Fruit fly (Drosophila melanogaster) whole organism, embryonic: ENCODE data around the gene Cap-D2.

ENCODE experiments used
- B-H1 ChIP-seq: fragments of 200-800 bp; sonication (Bioruptor generic); IDR thresholded peaks from 3 replicates; pipeline ENCODE4 v1.3.6; 2022; ENCODE audit warnings: missing biosample characterization, missing genetic modification characterization
- B-H2 ChIP-seq: fragments of 200-800 bp; sonication (Bioruptor generic); optimal IDR thresholded peaks from 2 replicates; lab custom pipeline; 2018; ENCODE audit warnings: missing biosample characterization, mild to moderate bottlenecking, missing genetic modification characterization
- Bgb ChIP-seq: fragments of 200-800 bp; sonication (Bioruptor generic); IDR thresholded peaks from 2 replicates; pipeline ENCODE4 v1.3.6; 2022; ENCODE audit warnings: missing biosample characterization, missing genetic modification characterization; ENCODE audit not compliant: partially characterized antibody
- CG10366 ChIP-seq: fragments of 200-800 bp; sonication (Bioruptor generic); IDR thresholded peaks from 2 replicates; pipeline ENCODE4 v1.3.6; 2022; ENCODE audit warnings: missing biosample characterization, missing genetic modification characterization
- CG11696 ChIP-seq: fragments of 200-800 bp; sonication (Bioruptor generic); IDR thresholded peaks from 2 replicates; pipeline ENCODE4 v1.3.6; 2022; ENCODE audit warnings: missing biosample characterization, missing genetic modification characterization
- CG12744 ChIP-seq: fragments of 200-800 bp; sonication (Bioruptor generic); optimal IDR thresholded peaks from 2 replicates; lab custom pipeline; 2016; ENCODE audit warnings: missing biosample characterization, missing genetic modification characterization
- CG13424 ChIP-seq: fragments of 200-800 bp; sonication (Bioruptor generic); optimal IDR thresholded peaks from 2 replicates; lab custom pipeline; 2019; ENCODE audit warnings: missing biosample characterization, mild to moderate bottlenecking, missing genetic modification characterization, moderate library complexity
- CG14965 ChIP-seq: fragments of 200-800 bp; sonication (Bioruptor generic); optimal IDR thresholded peaks from 2 replicates; lab custom pipeline; 2016; ENCODE audit warnings: missing biosample characterization, missing genetic modification characterization, borderline replicate concordance
- CG1603 ChIP-seq: fragments of 200-800 bp; sonication (Bioruptor generic); optimal IDR thresholded peaks from 2 replicates; lab custom pipeline; 2019; ENCODE audit warnings: missing biosample characterization, mild to moderate bottlenecking, missing genetic modification characterization, moderate library complexity
- CG18764 ChIP-seq: fragments of 200-800 bp; sonication (Bioruptor generic); optimal IDR thresholded peaks from 3 replicates; lab custom pipeline; 2016; ENCODE audit warnings: missing biosample characterization, missing genetic modification characterization
- CG2889 ChIP-seq: fragments of 200-800 bp; sonication (Bioruptor generic); IDR thresholded peaks from 3 replicates; pipeline ENCODE4 v1.3.6; 2022; ENCODE audit warnings: missing biosample characterization, missing genetic modification characterization
- CG31388 ChIP-seq: fragments of 200-800 bp; sonication (Bioruptor generic); optimal IDR thresholded peaks from 2 replicates; lab custom pipeline; 2016; ENCODE audit warnings: missing biosample characterization, missing genetic modification characterization
- CG34422 ChIP-seq: fragments of 200-800 bp; sonication (Bioruptor generic); IDR thresholded peaks from 3 replicates; pipeline ENCODE4 v1.3.6; 2022; ENCODE audit warnings: missing biosample characterization, missing genetic modification characterization
- CG4360 ChIP-seq: fragments of 200-800 bp; sonication (Bioruptor generic); IDR thresholded peaks from 2 replicates; pipeline ENCODE4 v1.3.6; 2022; ENCODE audit warnings: missing biosample characterization, missing genetic modification characterization
- CG5180 ChIP-seq: fragments of 200-800 bp; sonication (Bioruptor generic); optimal IDR thresholded peaks from 3 replicates; lab custom pipeline; 2017; ENCODE audit warnings: missing biosample characterization, missing genetic modification characterization, mild to moderate bottlenecking, moderate library complexity, missing genetic modification reagents
- CG6654 ChIP-seq: fragments of 200-800 bp; sonication (Bioruptor generic); optimal IDR thresholded peaks from 2 replicates; lab custom pipeline; 2017; ENCODE audit warnings: missing biosample characterization, mild to moderate bottlenecking, missing genetic modification characterization
- CG7271 ChIP-seq: fragments of 200-800 bp; sonication (Bioruptor generic); optimal IDR thresholded peaks from 2 replicates; lab custom pipeline; 2018; ENCODE audit warnings: missing biosample characterization, mild to moderate bottlenecking, missing genetic modification characterization, moderate library complexity
- CG7928 ChIP-seq: fragments of 200-800 bp; sonication (Bioruptor generic); optimal IDR thresholded peaks from 2 replicates; lab custom pipeline; 2017; ENCODE audit warnings: missing biosample characterization, mild to moderate bottlenecking, missing genetic modification characterization
- CG8924 ChIP-seq: fragments of 200-800 bp; optimal IDR thresholded peaks from 3 replicates; lab custom pipeline; 2019; ENCODE audit warnings: missing biosample characterization, mild to moderate bottlenecking, missing genetic modification characterization, moderate library complexity
- Eip74EF ChIP-seq, 2 experiments: fragments of 200-800 bp in 1 of 2; fragments of >200 bp in 1 of 2; sonication (Bioruptor generic) in 1 of 2; optimal IDR thresholded peaks; 2 replicates each; lab custom pipeline; 2017 to 2019; ENCODE audit warnings: missing biosample characterization in 2 of 2, missing genetic modification characterization in 2 of 2, mild to moderate bottlenecking in 1 of 2, moderate library complexity in 1 of 2
- Fer3 ChIP-seq: fragments of 200-800 bp; sonication (Bioruptor generic); optimal IDR thresholded peaks from 2 replicates; lab custom pipeline; 2018; ENCODE audit warnings: missing biosample characterization, mild to moderate bottlenecking, missing genetic modification characterization, moderate library complexity
- Gsc ChIP-seq: fragments of 200-800 bp; sonication (Bioruptor generic); IDR thresholded peaks from 2 replicates; pipeline ENCODE4 v1.3.6; 2022; ENCODE audit warnings: missing biosample characterization, missing genetic modification characterization
- HLHmδ ChIP-seq: fragments of 200-800 bp; sonication (Bioruptor generic); optimal IDR thresholded peaks from 2 replicates; lab custom pipeline; 2018; ENCODE audit warnings: missing biosample characterization, mild to moderate bottlenecking, missing genetic modification characterization, moderate library complexity
- Hey ChIP-seq: fragments of 200-800 bp; sonication (Bioruptor generic); optimal IDR thresholded peaks from 3 replicates; lab custom pipeline; 2018; ENCODE audit warnings: missing biosample characterization, mild to moderate bottlenecking, missing genetic modification characterization
- Lim3 ChIP-seq: fragments of 200-800 bp; sonication (Bioruptor generic); IDR thresholded peaks from 2 replicates; pipeline ENCODE4 v1.3.6; 2022; ENCODE audit warnings: missing biosample characterization, missing genetic modification characterization
- Mrtf ChIP-seq: fragments of 200-800 bp; sonication (Bioruptor generic); IDR thresholded peaks from 3 replicates; pipeline ENCODE4 v1.3.6; 2022; ENCODE audit warnings: missing biosample characterization, missing genetic modification characterization
- NfI ChIP-seq: fragments of 200-800 bp; sonication (Bioruptor generic); optimal IDR thresholded peaks from 3 replicates; lab custom pipeline; 2018; ENCODE audit warnings: missing biosample characterization, mild to moderate bottlenecking, missing genetic modification characterization, moderate library complexity
- Ravus ChIP-seq: fragments of 200-800 bp; sonication (Bioruptor generic); IDR thresholded peaks from 2 replicates; pipeline ENCODE4 v1.3.6; 2022; ENCODE audit warnings: missing biosample characterization, missing genetic modification characterization
- ato ChIP-seq: fragments of 200-800 bp; sonication (Bioruptor generic); IDR thresholded peaks from 2 replicates; pipeline ENCODE4 v1.3.6; 2022; ENCODE audit warnings: missing biosample characterization, missing genetic modification characterization; ENCODE audit not compliant: partially characterized antibody
- bigmax ChIP-seq: fragments of 200-800 bp; sonication (Bioruptor generic); optimal IDR thresholded peaks from 2 replicates; lab custom pipeline; 2018; ENCODE audit warnings: missing biosample characterization, mild to moderate bottlenecking, missing genetic modification characterization
- cato ChIP-seq: fragments of 200-800 bp; sonication (Bioruptor generic); optimal IDR thresholded peaks from 2 replicates; lab custom pipeline; 2016; ENCODE audit warnings: missing biosample characterization, missing genetic modification characterization, borderline replicate concordance
- crp ChIP-seq, 2 experiments: fragments of 200-800 bp; sonication (Bioruptor generic); optimal IDR thresholded peaks; 2 replicates in 1 of 2; 3 replicates in 1 of 2; lab custom pipeline; 2017; ENCODE audit warnings: missing biosample characterization in 2 of 2, missing genetic modification characterization in 2 of 2, mild to moderate bottlenecking in 1 of 2, moderate library complexity in 1 of 2
- ems ChIP-seq: fragments of 200-800 bp; sonication (Bioruptor generic); optimal IDR thresholded peaks from 3 replicates; lab custom pipeline; 2016; ENCODE audit warnings: missing biosample characterization, missing genetic modification characterization
- ewg ChIP-seq: fragments of 200-800 bp; sonication (Bioruptor generic); optimal IDR thresholded peaks from 3 replicates; lab custom pipeline; 2017; ENCODE audit warnings: mild to moderate bottlenecking, missing biosample characterization, missing genetic modification reagents, missing genetic modification characterization
- lola ChIP-seq, 3 experiments: fragments of >200 bp in 2 of 3; fragments of 200-800 bp in 1 of 3; sonication (Bioruptor generic) in 1 of 3; optimal IDR thresholded peaks; 2 replicates each; lab custom pipeline; 2017 to 2019; ENCODE audit warnings: missing biosample characterization in 3 of 3, missing genetic modification characterization in 3 of 3, mild to moderate bottlenecking in 1 of 3, moderate library complexity in 1 of 3
- peb ChIP-seq: fragments of 200-800 bp; sonication (Bioruptor generic); IDR thresholded peaks from 2 replicates; pipeline ENCODE4 v1.3.6; 2022; ENCODE audit warnings: missing biosample characterization, missing genetic modification characterization
- prd ChIP-seq, 3 experiments: fragments of >200 bp in 2 of 3; fragments of 200-800 bp in 1 of 3; sonication (Bioruptor generic) in 1 of 3; optimal IDR thresholded peaks in 2 of 3; IDR thresholded peaks in 1 of 3; 2 replicates in 2 of 3; 3 replicates in 1 of 3; pipeline versions ENCODE4 v1.3.6 to Lab custom; 2017 to 2022; ENCODE audit warnings: missing biosample characterization in 1 of 3, missing genetic modification characterization in 1 of 3
- repo ChIP-seq: fragments of 200-800 bp; sonication (Bioruptor generic); optimal IDR thresholded peaks from 2 replicates; lab custom pipeline; 2016; ENCODE audit warnings: missing biosample characterization, missing genetic modification characterization
- run ChIP-seq: fragments of 200-800 bp; sonication (Bioruptor generic); optimal IDR thresholded peaks from 3 replicates; lab custom pipeline; 2018; ENCODE audit warnings: missing biosample characterization, mild to moderate bottlenecking, missing genetic modification characterization
- sd ChIP-seq: fragments of 200-800 bp; sonication (Bioruptor generic); optimal IDR thresholded peaks from 3 replicates; lab custom pipeline; 2018; ENCODE audit warnings: missing biosample characterization, mild to moderate bottlenecking, missing genetic modification characterization, moderate library complexity
- slp2 ChIP-seq: fragments of 200-800 bp; sonication (Bioruptor generic); optimal IDR thresholded peaks from 2 replicates; lab custom pipeline; 2016; ENCODE audit warnings: missing biosample characterization, missing genetic modification characterization
- so ChIP-seq: fragments of 200-800 bp; sonication (Bioruptor generic); IDR thresholded peaks from 3 replicates; pipeline ENCODE4 v1.3.6; 2022; ENCODE audit warnings: missing biosample characterization, missing genetic modification characterization
- stwl ChIP-seq: fragments of 200-800 bp; sonication (Bioruptor generic); optimal IDR thresholded peaks from 3 replicates; lab custom pipeline; 2018; ENCODE audit warnings: missing biosample characterization, mild to moderate bottlenecking, missing genetic modification characterization, moderate library complexity
- ttk ChIP-seq: fragments of 200-800 bp; sonication (Bioruptor generic); IDR thresholded peaks from 2 replicates; pipeline ENCODE4 v2.1.2; 2022; ENCODE audit warnings: missing biosample characterization, missing genetic modification characterization
- usp ChIP-seq: fragments of >200 bp; optimal IDR thresholded peaks from 2 replicates; lab custom pipeline; 2017; ENCODE audit warnings: missing biosample characterization, missing genetic modification characterization
- zfh2 ChIP-seq: fragments of 200-800 bp; sonication (Bioruptor generic); optimal IDR thresholded peaks from 2 replicates; lab custom pipeline; 2016; ENCODE audit warnings: missing biosample characterization, missing genetic modification characterization

Gene Cap-D2

DNA sequence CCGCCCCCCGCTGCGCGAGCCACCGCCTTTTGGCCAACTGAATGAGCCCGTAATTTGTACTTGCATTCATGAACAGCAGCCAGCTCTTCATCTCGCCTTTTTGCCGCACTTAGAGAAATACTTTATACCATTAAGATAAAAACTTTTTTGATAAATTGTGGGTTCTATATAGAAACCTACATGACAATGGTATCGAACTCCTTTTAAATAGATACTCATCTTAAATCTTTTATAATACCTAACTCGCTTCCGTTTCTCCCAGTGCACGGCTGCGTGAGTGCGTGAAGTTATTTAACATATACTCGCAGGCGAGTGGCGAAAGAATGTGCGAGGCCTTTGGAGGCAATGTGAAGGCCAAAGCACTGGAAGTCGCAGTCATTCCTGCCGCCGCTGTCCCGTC, 49.6 kb upstream of the Cap-D2 start (continued):
- no peak for TF ChIP-seq HLHmδ (GFP tag; lab: Kevin White, UChicago)
- TF ChIP-seq B-H1 (GFP tag; lab: Robert Waterston, UW) = no peak
- no peak for TF ChIP-seq usp
- TF ChIP-seq CG34422 (GFP tag; lab: Robert Waterston, UW) = no peak
- TF ChIP-seq ttk = no peak
- TF ChIP-seq slp2 (GFP tag; lab: Kevin White, UChicago) = no peak
- 0 out of 2 replicates have a peak, but pooled peaks have one; percentile 29 for TF ChIP-seq Lim3 (GFP tag; lab: Robert Waterston, UW)
- no peak for TF ChIP-seq CG11696 (GFP tag; lab: Robert Waterston, UW)
- TF ChIP-seq stwl (tag; lab: Kevin White, UChicago) = no peak
- TF ChIP-seq CG4360 (GFP tag; lab: Robert Waterston, UW) = no peak
- no peak for TF ChIP-seq Ravus
- no peak for TF ChIP-seq CG6654
- no peak for TF ChIP-seq CG14965 (GFP tag; lab: Kevin White, UChicago)
- peak; percentile 24 for TF ChIP-seq sd (tag; lab: Kevin White, UChicago)
- no peak for TF ChIP-seq CG7271 (tag; lab: Kevin White, UChicago)
- TF ChIP-seq CG18764 (GFP tag; lab: Kevin White, UChicago) = no peak
- no peak for TF ChIP-seq lola (GFP tag; optimal IDR thresholded peaks at IDR 0.05; lab: Kevin White, UChicago)
- TF ChIP-seq CG31388 = no peak
- TF ChIP-seq Fer3 (tag; lab: Kevin White, UChicago) = peak; percentile 44
- TF ChIP-seq CG1603 (tag; lab: Kevin White, UChicago) = peak; percentile 50
- no peak for TF ChIP-seq bigmax (GFP tag; lab: Kevin White, UChicago)
- TF ChIP-seq zfh2 (GFP tag; lab: Kevin White, UChicago) = no peak
- TF ChIP-seq ems (GFP tag; lab: Kevin White, UChicago) = no peak
- no peak for TF ChIP-seq Eip74EF (GFP tag; optimal IDR thresholded peaks at IDR 0.05; lab: Kevin White, UChicago)
- no peak for TF ChIP-seq ato
- 0 out of 2 replicates have a peak, but pooled peaks have one; percentile 13 for TF ChIP-seq CG10366 (GFP tag; lab: Robert Waterston, UW)
- no peak for TF ChIP-seq Mrtf (GFP tag; lab: Robert Waterston, UW)
- TF ChIP-seq Hey = no peak
- TF ChIP-seq peb (GFP tag; lab: Robert Waterston, UW) = no peak
- no peak for TF ChIP-seq CG2889
- no peak for TF ChIP-seq CG5180 (GFP tag; lab: Kevin White, UChicago)
- TF ChIP-seq so (GFP tag; lab: Robert Waterston, UW) = no peak
- no peak for TF ChIP-seq crp (GFP tag; optimal IDR thresholded peaks at IDR 0.05; lab: Kevin White, UChicago)
- no peak for TF ChIP-seq CG7928 (GFP tag; lab: Kevin White, UChicago)
- TF ChIP-seq CG8924 = peak; percentile 3
- no peak for TF ChIP-seq run (tag; lab: Kevin White, UChicago)
- TF ChIP-seq ewg (GFP tag; lab: Kevin White, UChicago) = no peak
- TF ChIP-seq prd (optimal IDR thresholded peaks at IDR 0.05; lab: Kevin White, UChicago) = no peak
- TF ChIP-seq prd (GFP tag; IDR thresholded peaks at IDR 0.05; lab: Robert Waterston, UW) = peak; percentile 69
- TF ChIP-seq Bgb (GFP tag; lab: Robert Waterston, UW) = no peak
- peak; percentile 41 for TF ChIP-seq CG13424 (tag; lab: Kevin White, UChicago)
- TF ChIP-seq repo (GFP tag; lab: Kevin White, UChicago) = no peak
- no peak for TF ChIP-seq Gsc
- TF ChIP-seq B-H2 (GFP tag; lab: Kevin White, UChicago) = no peak
- TF ChIP-seq cato (GFP tag; lab: Kevin White, UChicago) = no peak
- no peak for TF ChIP-seq NfI
- TF ChIP-seq CG12744 (GFP tag; lab: Kevin White, UChicago) = no peak
